Fruit fly (Drosophila melanogaster): Measurements from ENCODE around the gene CG4565.

The CG4565 gene

dm6 chr3R:10886462-10887315 lies 34.2 kb downstream of the CG4565 start (continued):
- peak; percentile 89 for TF ChIP-seq Sox102F (GFP tag; optimal IDR thresholded peaks at IDR 0.05)
- peak in 1 of 2 experiments; percentile 92 for TF ChIP-seq Hr78 (GFP tag; optimal IDR thresholded peaks at IDR 0.05)
- TF ChIP-seq mirr (GFP tag; optimal IDR thresholded peaks at IDR 0.05), result peak; percentile 58
- TF ChIP-seq CG7987 (GFP tag; optimal IDR thresholded peaks at IDR 0.05), result peak; percentile 12
- peak; percentile 81 for TF ChIP-seq her (GFP tag; optimal IDR thresholded peaks at IDR 0.05)
- peak; percentile 56 for TF ChIP-seq zen (tag; optimal IDR thresholded peaks at IDR 0.05)
- peak; percentile 89 for TF ChIP-seq kah (GFP tag; optimal IDR thresholded peaks at IDR 0.05)
- TF ChIP-seq chif (GFP tag; optimal IDR thresholded peaks at IDR 0.05), result peak; percentile 69 to 89
- TF ChIP-seq ro (GFP tag; IDR thresholded peaks at IDR 0.05), result peak; percentile 64
- TF ChIP-seq Gsc (GFP tag; IDR thresholded peaks at IDR 0.05), result peak; percentile 51; the same call in 1 of the 2 replicates
- peak; percentile 79 for TF ChIP-seq nau (GFP tag; optimal IDR thresholded peaks at IDR 0.05)
- peak; percentile 77 for TF ChIP-seq ap (GFP tag; IDR thresholded peaks at IDR 0.05)
- peak; percentile 77; the same call in 1 of the 2 replicates for TF ChIP-seq klu (GFP tag; IDR thresholded peaks at IDR 0.05)
- no peak for TF ChIP-seq pita (GFP tag; optimal IDR thresholded peaks at IDR 0.05)
- no peak for TF ChIP-seq zen2 (GFP tag; IDR thresholded peaks at IDR 0.05; ENCODE audit: partially characterized antibody)
- TF ChIP-seq Spps (tag; optimal IDR thresholded peaks at IDR 0.05), result peak; percentile 70
- TF ChIP-seq CG4282 (GFP tag; optimal IDR thresholded peaks at IDR 0.05), result peak; percentile 66
- TF ChIP-seq cad (GFP tag; optimal IDR thresholded peaks at IDR 0.05), result no peak
- no peak for TF ChIP-seq Dref (GFP tag; IDR thresholded peaks at IDR 0.05)
- peak; percentile 41 for TF ChIP-seq CG30020 (tag; optimal IDR thresholded peaks at IDR 0.05)
- peak; percentile 94 for TF ChIP-seq CG13894 (tag; optimal IDR thresholded peaks at IDR 0.05)
- peak in 1 of 3 experiments; percentile 86 for TF ChIP-seq lola (GFP tag; optimal IDR thresholded peaks at IDR 0.05)
- no peak for TF ChIP-seq ato (GFP tag; IDR thresholded peaks at IDR 0.05; ENCODE audit: partially characterized antibody)
- TF ChIP-seq Dip3 (GFP tag; optimal IDR thresholded peaks at IDR 0.05), result peak; percentile 85
- peak; percentile 94 for TF ChIP-seq CG12659 (GFP tag; optimal IDR thresholded peaks at IDR 0.05)
- TF ChIP-seq gsb (GFP tag; IDR thresholded peaks at IDR 0.05), result peak; percentile 77; the same call in 1 of the 2 replicates
- TF ChIP-seq sd (tag; optimal IDR thresholded peaks at IDR 0.05), result peak; percentile 80
- TF ChIP-seq ttk (GFP tag; IDR thresholded peaks at IDR 0.05), result peak; percentile 84
- peak; percentile 86 for TF ChIP-seq esg (GFP tag; conservative IDR thresholded peaks at IDR 0.05)
- TF ChIP-seq Lhr (GFP tag; optimal IDR thresholded peaks at IDR 0.05), result peak; percentile 63
- peak; percentile 85 for TF ChIP-seq CG2712 (tag; optimal IDR thresholded peaks at IDR 0.05)
- TF ChIP-seq Nf-YC (tag; optimal IDR thresholded peaks at IDR 0.05), result peak; percentile 80
- no peak for TF ChIP-seq aop (GFP tag; IDR thresholded peaks at IDR 0.05)
- peak; percentile 88 for TF ChIP-seq sug (tag; optimal IDR thresholded peaks at IDR 0.05)
- peak; percentile 66 for TF ChIP-seq pnt (GFP tag; optimal IDR thresholded peaks at IDR 0.05)
- TF ChIP-seq CG14860 (GFP tag; IDR thresholded peaks at IDR 0.05; ENCODE audit: partially characterized antibody), result no peak
- no peak for TF ChIP-seq lov (optimal IDR thresholded peaks at IDR 0.05)
- TF ChIP-seq lov (GFP tag; IDR thresholded peaks at IDR 0.05), result peak; percentile 67; the same call in 1 of the 3 replicates
- TF ChIP-seq bigmax (GFP tag; optimal IDR thresholded peaks at IDR 0.05), result no peak
- peak; percentile 78 for TF ChIP-seq CG8089 (GFP tag; optimal IDR thresholded peaks at IDR 0.05)
- TF ChIP-seq shn (GFP tag; optimal IDR thresholded peaks at IDR 0.05), result peak; percentile 74
- peak; percentile 85 for TF ChIP-seq CG16815 (GFP tag; optimal IDR thresholded peaks at IDR 0.05)
- peak; percentile 56 for TF ChIP-seq twi (tag; optimal IDR thresholded peaks at IDR 0.05)
- TF ChIP-seq CG1024 (GFP tag; IDR thresholded peaks at IDR 0.05), result 0 out of 2 replicates have a peak, but pooled peaks have one; percentile 29
- peak; percentile 95 for TF ChIP-seq PHDP (tag; optimal IDR thresholded peaks at IDR 0.05)
- peak; percentile 95 for TF ChIP-seq CG10543 (GFP tag; optimal IDR thresholded peaks at IDR 0.05)
- TF ChIP-seq crol (GFP tag; IDR thresholded peaks at IDR 0.05), result peak; percentile 92
- peak; percentile 86 for TF ChIP-seq Dek (tag; optimal IDR thresholded peaks at IDR 0.05)

All from whole organism, embryonic.